Worm (Caenorhabditis elegans) whole organism, midembryonic: ENCODE data around the gene unc-103.

ENCODE experiments used
- T22C8.4 ChIP-seq: fragments of 200-800 bp; sonication (Bioruptor generic); IDR thresholded peaks from 2 replicates; pipeline ENCODE4 v1.3.6; 2022; ENCODE audit warnings: missing genetic modification characterization, missing compliant biosample characterization
- cog-1 ChIP-seq: sonication (generic microtip); optimal IDR thresholded peaks from 2 replicates; lab custom pipeline; 2016; ENCODE audit warnings: missing genetic modification characterization, missing compliant biosample characterization
- flt-1 ChIP-seq: fragments of 200-800 bp; sonication (Bioruptor generic); IDR thresholded peaks from 2 replicates; pipeline ENCODE4 v1.3.6; 2022; ENCODE audit warnings: missing genetic modification characterization, missing compliant biosample characterization
- klf-2 ChIP-seq: fragments of 200-800 bp; sonication (Bioruptor generic); conservative IDR thresholded peaks from 2 replicates; pipeline ENCODE4 v1.3.6; 2022; ENCODE audit warnings: missing genetic modification reagents, missing genetic modification characterization, missing compliant biosample characterization
- med-1 ChIP-seq: sonication (generic microtip); optimal IDR thresholded peaks from 2 replicates; lab custom pipeline; 2017; ENCODE audit warnings: missing genetic modification characterization, mild to moderate bottlenecking, missing compliant biosample characterization, antibody characterized with exemption, missing genetic modification reagents; ENCODE audit not compliant: insufficient read depth
- ref-1 ChIP-seq: fragments of 200-800 bp; sonication (Bioruptor generic); conservative IDR thresholded peaks from 2 replicates; pipeline ENCODE4 v1.3.6; 2022; ENCODE audit warnings: missing genetic modification reagents, missing genetic modification characterization, missing compliant biosample characterization
- tab-1 ChIP-seq: fragments of 200-800 bp; sonication (Bioruptor generic); IDR thresholded peaks from 2 replicates; pipeline ENCODE4 v1.3.6; 2022; ENCODE audit warnings: missing genetic modification characterization, missing compliant biosample characterization
- ztf-23 ChIP-seq: fragments of 200-800 bp; sonication (Bioruptor generic); IDR thresholded peaks from 2 replicates; pipeline ENCODE4 v1.3.6; 2022; ENCODE audit warnings: missing genetic modification reagents, missing genetic modification characterization, missing compliant biosample characterization
- ztf-29 ChIP-seq: fragments of 200-800 bp; sonication (Bioruptor generic); IDR thresholded peaks from 2 replicates; pipeline ENCODE4 v1.3.6; 2022; ENCODE audit warnings: missing genetic modification reagents, missing genetic modification characterization, missing compliant biosample characterization

The unc-103 gene

DNA sequence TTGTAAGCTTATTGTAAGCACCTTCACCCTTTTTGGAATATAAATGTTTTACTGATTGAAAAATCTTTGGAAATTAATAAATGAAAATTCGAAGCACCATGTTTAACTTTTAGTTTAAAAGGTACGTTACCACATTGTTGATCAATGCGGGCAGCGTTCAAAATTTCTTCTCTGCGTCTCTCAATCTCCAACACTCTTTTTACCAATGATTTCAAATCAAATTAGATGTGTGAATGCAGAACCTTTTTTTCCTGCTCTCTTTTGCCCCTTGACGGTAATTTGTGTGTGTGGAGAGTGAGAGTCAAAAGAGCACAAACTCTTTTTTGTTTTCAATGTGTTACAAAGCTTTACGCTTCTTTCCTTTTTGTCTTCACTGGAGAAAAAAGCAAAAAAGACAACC lies 8.7 kb downstream of the unc-103 start:
- no peak for TF ChIP-seq cog-1 (tag; lab: Kevin White, UChicago)
- TF ChIP-seq klf-2, result no peak
- TF ChIP-seq med-1 (GFP tag; lab: Kevin White, UChicago), result no peak
- TF ChIP-seq flt-1 (GFP tag; lab: Robert Waterston, UW), result no peak
- no peak for TF ChIP-seq ztf-23 (GFP tag; lab: Robert Waterston, UW)
- TF ChIP-seq T22C8.4, result no peak
- no peak for TF ChIP-seq tab-1 (GFP tag; lab: Robert Waterston, UW)
- no peak for TF ChIP-seq ref-1
- TF ChIP-seq ztf-29, result no peak

ce11 chrIII:4131814-4132555 lies 16.8 kb downstream of the unc-103 start:
- TF ChIP-seq tab-1 (GFP tag; lab: Robert Waterston, UW) (no peak), klf-2 (no peak), med-1 (GFP tag; lab: Kevin White, UChicago) (no peak), cog-1 (tag; lab: Kevin White, UChicago) (no peak), T22C8.4 (no peak), ztf-23 (GFP tag; lab: Robert Waterston, UW) (no peak), ref-1 (no peak), flt-1 (GFP tag; lab: Robert Waterston, UW) (no peak), ztf-29 (no peak)

- TF ChIP-seq flt-1 (GFP tag; lab: Robert Waterston, UW) (no peak), cog-1 (tag; lab: Kevin White, UChicago) (no peak), ref-1 (no peak), klf-2 (no peak), tab-1 (GFP tag; lab: Robert Waterston, UW) (no peak), T22C8.4 (no peak), ztf-23 (GFP tag; lab: Robert Waterston, UW) (no peak), ztf-29 (no peak), med-1 (GFP tag; lab: Kevin White, UChicago) (no peak)
Observed at ce11 chrIII:4134059-4134458, 18.9 kb downstream of the unc-103 start.

- TF ChIP-seq tab-1 (GFP tag; lab: Robert Waterston, UW), result no peak
- TF ChIP-seq med-1 (GFP tag; lab: Kevin White, UChicago), result no peak
- TF ChIP-seq flt-1 (GFP tag; lab: Robert Waterston, UW), result no peak
- no peak for TF ChIP-seq ztf-29
- no peak for TF ChIP-seq ztf-23 (GFP tag; lab: Robert Waterston, UW)
Observed at ce11 chrIII:4137180-4137579, 22.0 kb downstream of the unc-103 start.

- TF ChIP-seq ref-1, result no peak
- no peak for TF ChIP-seq tab-1 (GFP tag; lab: Robert Waterston, UW)
- no peak for TF ChIP-seq cog-1 (tag; lab: Kevin White, UChicago)
- no peak for TF ChIP-seq ztf-23 (GFP tag; lab: Robert Waterston, UW)
- no peak for TF ChIP-seq T22C8.4
- TF ChIP-seq klf-2, result no peak
- no peak for TF ChIP-seq med-1 (GFP tag; lab: Kevin White, UChicago)
Observed at ce11 chrIII:4143170-4143569, 28.0 kb downstream of the unc-103 start.

ce11 chrIII:4150919-4151318 lies 35.7 kb downstream of the unc-103 start:
- TF ChIP-seq med-1 (GFP tag; lab: Kevin White, UChicago) (no peak), ref-1 (no peak), cog-1 (tag; lab: Kevin White, UChicago) (no peak), klf-2 (no peak), T22C8.4 (no peak), flt-1 (GFP tag; lab: Robert Waterston, UW) (no peak), tab-1 (GFP tag; lab: Robert Waterston, UW) (no peak), ztf-29 (no peak), ztf-23 (GFP tag; lab: Robert Waterston, UW) (no peak)

DNA sequence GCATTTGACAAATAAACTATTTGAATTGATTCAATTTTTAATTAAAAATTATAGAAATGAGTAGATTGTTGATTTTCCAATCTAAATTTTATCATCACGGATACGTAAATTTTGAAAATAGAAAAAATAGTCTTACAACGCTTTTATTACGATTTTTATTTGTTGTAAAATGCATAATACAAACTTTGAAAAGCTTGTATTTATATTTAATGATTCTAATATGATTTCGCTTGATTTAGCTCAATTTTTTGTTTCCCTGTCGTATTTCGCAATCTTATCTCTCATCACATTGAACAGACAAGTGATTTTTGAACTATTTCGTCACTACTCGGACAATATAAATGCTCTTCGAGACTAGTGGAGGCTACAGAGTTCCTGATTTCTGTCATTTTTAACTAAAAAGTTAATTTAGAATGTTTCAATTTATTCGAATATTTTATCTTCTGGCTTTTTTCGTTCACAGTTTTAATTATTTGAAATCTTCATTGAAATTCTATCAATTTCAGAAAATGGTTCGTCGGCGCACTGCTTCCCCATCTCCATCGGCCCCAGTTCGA lies 36.4 kb downstream of the unc-103 start, which contains the start of the genes wht-3 and har-1:
Gene wht-3, minus strand, starts transcription at position 51 of the 557 bp plus-strand sequence.
Gene har-1, plus strand, starts transcription at position 507 of the 557 bp plus-strand sequence.
- TF ChIP-seq cog-1 (tag; lab: Kevin White, UChicago) (no peak), klf-2 (no peak), T22C8.4 (no peak), med-1 (GFP tag; lab: Kevin White, UChicago) (no peak), ztf-23 (GFP tag; lab: Robert Waterston, UW) (no peak), flt-1 (GFP tag; lab: Robert Waterston, UW) (no peak), ref-1 (no peak), tab-1 (GFP tag; lab: Robert Waterston, UW) (no peak), ztf-29 (no peak)

ce11 chrIII:4152309-4152708 lies 37.1 kb downstream of the unc-103 start:
- no peak for TF ChIP-seq cog-1 (tag; lab: Kevin White, UChicago)
- TF ChIP-seq flt-1 (GFP tag; lab: Robert Waterston, UW), result no peak
- TF ChIP-seq ztf-23 (GFP tag; lab: Robert Waterston, UW), result no peak
- no peak for TF ChIP-seq med-1 (GFP tag; lab: Kevin White, UChicago)
- no peak for TF ChIP-seq tab-1 (GFP tag; lab: Robert Waterston, UW)
- no peak for TF ChIP-seq ztf-29
- no peak for TF ChIP-seq ref-1
- no peak for TF ChIP-seq T22C8.4
- no peak for TF ChIP-seq klf-2

DNA sequence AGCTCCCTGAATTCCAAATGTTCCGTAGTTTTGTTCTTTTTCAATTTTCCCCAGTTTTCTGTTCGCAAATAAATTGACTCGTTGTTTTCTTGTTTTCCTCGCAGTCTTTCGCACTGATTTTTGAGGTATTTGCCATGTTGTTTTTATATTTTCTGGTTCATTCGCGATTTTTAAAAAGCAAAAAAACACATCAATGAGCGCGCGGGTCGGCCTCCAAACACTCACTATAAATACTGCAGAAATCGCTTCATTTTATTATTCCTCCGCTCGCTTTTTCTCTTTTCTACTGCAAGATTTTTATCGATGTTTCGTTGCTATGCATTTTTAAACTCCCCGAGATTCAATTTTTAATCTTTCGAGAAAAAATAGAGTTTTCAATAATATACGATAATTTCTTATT lies 37.6 kb downstream of the unc-103 start:
- TF ChIP-seq cog-1 (tag; lab: Kevin White, UChicago) (no peak), T22C8.4 (no peak), flt-1 (GFP tag; lab: Robert Waterston, UW) (no peak), tab-1 (GFP tag; lab: Robert Waterston, UW) (no peak), ztf-29 (no peak), ztf-23 (GFP tag; lab: Robert Waterston, UW) (no peak), med-1 (GFP tag; lab: Kevin White, UChicago) (no peak), ref-1 (no peak), klf-2 (no peak)
